Fruit fly (Drosophila melanogaster) whole organism, pupa: Measurements from ENCODE around the gene aux.

Experiments used
- CG14655 ChIP-seq: fragments of 200-800 bp; sonication (Bioruptor generic); optimal IDR thresholded peaks from 3 replicates; lab custom pipeline; 2017; ENCODE audit warnings: mild to moderate bottlenecking, missing biosample characterization, missing genetic modification reagents, missing genetic modification characterization
- CG15710 ChIP-seq: fragments of 200-800 bp; sonication (Bioruptor generic); optimal IDR thresholded peaks from 2 replicates; lab custom pipeline; 2018; ENCODE audit warnings: missing biosample characterization, mild to moderate bottlenecking, missing genetic modification characterization, moderate library complexity
- CG4496 ChIP-seq: fragments of 200-800 bp; sonication (Bioruptor generic); IDR thresholded peaks from 3 replicates; pipeline ENCODE4 v1.3.6; 2022; ENCODE audit warnings: missing biosample characterization, missing genetic modification characterization
- Pif1A ChIP-seq: fragments of 200-800 bp; sonication (Bioruptor generic); optimal IDR thresholded peaks from 3 replicates; lab custom pipeline; 2016; ENCODE audit warnings: missing biosample characterization, missing genetic modification characterization
- gl ChIP-seq: fragments of 200-800 bp; sonication (Bioruptor generic); optimal IDR thresholded peaks from 2 replicates; lab custom pipeline; 2018; ENCODE audit warnings: missing biosample characterization, mild to moderate bottlenecking, missing genetic modification characterization

DNA sequence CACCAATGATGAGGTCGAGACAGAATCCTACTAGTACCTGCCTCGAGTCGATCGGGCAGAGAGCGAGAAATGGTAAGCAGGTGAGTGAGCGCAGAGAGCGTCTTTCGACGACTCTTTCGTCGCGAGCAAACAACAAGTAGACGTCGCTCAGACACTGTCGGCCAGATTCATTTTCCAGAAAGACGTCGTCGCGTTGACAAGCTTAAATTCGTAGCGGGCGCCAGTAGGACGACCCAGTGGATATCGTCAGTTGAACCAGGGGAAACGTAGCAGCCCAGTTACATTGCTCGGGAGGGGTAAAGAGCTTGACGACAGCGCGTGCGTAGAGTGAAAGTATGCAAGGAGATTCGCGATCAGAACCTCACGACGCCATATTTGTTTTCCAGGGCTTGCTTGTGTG lies 37.1 kb upstream of the aux start, which contains the start of gene CG12581:
- TF ChIP-seq Pif1A (GFP tag; lab: Kevin White, UChicago) = no peak
- TF ChIP-seq gl = no peak
- no peak for TF ChIP-seq CG15710 (tag; lab: Kevin White, UChicago)
- TF ChIP-seq CG4496 (GFP tag; lab: Robert Waterston, UW) = no peak
- TF ChIP-seq CG14655 (GFP tag; lab: Kevin White, UChicago) = no peak
